Fruit fly (Drosophila melanogaster) whole organism, wandering third instar larva: ENCODE data around the gene del.
A peak's percentile ranks its signal among the peaks of the same experiment; 100 is the strongest.

Experiments used
- dl ChIP-seq, 2 experiments: fragments of 175-275, 200-275 bp in 1 of 2; fragments of 200-275 bp in 1 of 2; sonication (Bioruptor generic); optimal IDR thresholded peaks; lab custom pipeline; 2018; ENCODE audit warnings: mild to moderate bottlenecking in 2 of 2, missing biosample characterization in 2 of 2, missing genetic modification characterization in 2 of 2, moderate library complexity in 2 of 2; ENCODE audit not compliant: partially characterized antibody in 2 of 2, insufficient read depth in 1 of 2
- ey ChIP-seq: fragments of 200-800 bp; sonication (Bioruptor generic); optimal IDR thresholded peaks from 2 replicates; lab custom pipeline; 2016; ENCODE audit warnings: missing biosample characterization, missing genetic modification characterization
- foxo ChIP-seq, 2 experiments: fragments of 200-800 bp; sonication (Bioruptor generic); optimal IDR thresholded peaks; 2 replicates in 1 of 2; 3 replicates in 1 of 2; lab custom pipeline; 2016 to 2017; ENCODE audit warnings: missing biosample characterization in 2 of 2, missing genetic modification characterization in 2 of 2

dm6 chr2L:21168295-21169159, 20.2 kb upstream of the del start, which contains the start of the genes mAcon1, CG43345 and CG43346:
- TF ChIP-seq ey (peak; percentile 84), dl (GFP tag; optimal IDR thresholded peaks at IDR 0.05; lab: Kevin White, UChicago; ENCODE audit: insufficient read depth in 1 of 2, partially characterized antibody in 2 of 2) (no peak), foxo (GFP tag; optimal IDR thresholded peaks at IDR 0.05; lab: Kevin White, UChicago) (peak in 1 of 2 experiments; percentile 89)
